Worm (Caenorhabditis elegans) whole organism, mixed stage, embryonic: ENCODE results near the gene xpd-1.

ENCODE experiments used
- bed-3 ChIP-seq: fragments of 200-800 bp; sonication (Bioruptor generic); optimal IDR thresholded peaks from 3 replicates; lab custom pipeline; 2018; ENCODE audit warnings: mild to moderate bottlenecking, missing genetic modification characterization, moderate library complexity, missing compliant biosample characterization
- blmp-1 ChIP-seq: fragments of 150-350 bp; optimal IDR thresholded peaks from 2 replicates; lab custom pipeline; 2014; ENCODE audit warnings: missing biosample characterization, missing genetic modification characterization
- ceh-39 ChIP-seq: fragments of 150-350 bp; optimal IDR thresholded peaks from 2 replicates; lab custom pipeline; 2014; ENCODE audit warnings: missing biosample characterization, missing genetic modification characterization
- ceh-43 ChIP-seq: fragments of 200-800 bp; sonication (Bioruptor generic); optimal IDR thresholded peaks from 2 replicates; lab custom pipeline; 2018; ENCODE audit warnings: mild to moderate bottlenecking, missing genetic modification characterization, moderate library complexity, missing compliant biosample characterization
- ceh-83 ChIP-seq: fragments of 200-800 bp; sonication (Bioruptor generic); optimal IDR thresholded peaks from 2 replicates; lab custom pipeline; 2018; ENCODE audit warnings: mild to moderate bottlenecking, missing genetic modification characterization, missing compliant biosample characterization
- ces-1 ChIP-seq: fragments of 150-350 bp; optimal IDR thresholded peaks from 2 replicates; lab custom pipeline; 2014; ENCODE audit warnings: missing biosample characterization, missing genetic modification reagents, missing genetic modification characterization
- cnd-1 ChIP-seq: fragments of 200-800 bp; sonication (Bioruptor generic); optimal IDR thresholded peaks from 2 replicates; lab custom pipeline; 2018; ENCODE audit warnings: mild to moderate bottlenecking, missing genetic modification characterization, missing compliant biosample characterization
- drap-1 ChIP-seq: fragments of 200-800 bp; sonication (Bioruptor generic); optimal IDR thresholded peaks from 3 replicates; lab custom pipeline; 2018; ENCODE audit warnings: mild to moderate bottlenecking, missing genetic modification characterization, missing compliant biosample characterization
- elt-3 ChIP-seq: fragments of 150-350 bp; optimal IDR thresholded peaks from 2 replicates; lab custom pipeline; 2014; ENCODE audit warnings: missing biosample characterization, missing genetic modification characterization
- flh-1 ChIP-seq: fragments of 200-800 bp; sonication (Bioruptor generic); optimal IDR thresholded peaks from 2 replicates; lab custom pipeline; 2018; ENCODE audit warnings: mild to moderate bottlenecking, missing genetic modification characterization, moderate library complexity, missing compliant biosample characterization
- ham-2 ChIP-seq: fragments of 200-800 bp; sonication (Bioruptor generic); optimal IDR thresholded peaks from 2 replicates; lab custom pipeline; 2018; ENCODE audit warnings: mild to moderate bottlenecking, missing genetic modification characterization, missing compliant biosample characterization
- hlh-1 ChIP-seq: fragments of 150-350 bp; optimal IDR thresholded peaks from 2 replicates; lab custom pipeline; 2014; ENCODE audit warnings: missing biosample characterization, missing genetic modification reagents, missing genetic modification characterization
- lin-32 ChIP-seq: fragments of 200-800 bp; sonication (Bioruptor generic); optimal IDR thresholded peaks from 2 replicates; lab custom pipeline; 2018; ENCODE audit warnings: mild to moderate bottlenecking, missing genetic modification characterization, missing compliant biosample characterization
- lsy-2 ChIP-seq: fragments of 150-350 bp; optimal IDR thresholded peaks from 2 replicates; lab custom pipeline; 2014; ENCODE audit warnings: missing biosample characterization, missing genetic modification characterization
- mab-5 ChIP-seq: fragments of 150-350 bp; optimal IDR thresholded peaks from 2 replicates; lab custom pipeline; 2014; ENCODE audit warnings: missing biosample characterization, missing genetic modification characterization
- mep-1 ChIP-seq: fragments of 150-350 bp; optimal IDR thresholded peaks from 2 replicates; lab custom pipeline; 2017; ENCODE audit warnings: missing biosample characterization, missing genetic modification reagents, missing genetic modification characterization, inconsistent platforms
- mls-2 ChIP-seq: sonication (generic microtip); optimal IDR thresholded peaks from 2 replicates; lab custom pipeline; 2016; ENCODE audit warnings: mild to moderate bottlenecking, missing genetic modification characterization, moderate library complexity, missing compliant biosample characterization
- nhr-12 ChIP-seq: fragments of 150-350 bp; optimal IDR thresholded peaks from 2 replicates; lab custom pipeline; 2014; ENCODE audit warnings: missing biosample characterization, missing genetic modification characterization
- nhr-2 ChIP-seq: fragments of 150-350 bp; optimal IDR thresholded peaks from 2 replicates; lab custom pipeline; 2014; ENCODE audit warnings: missing biosample characterization, missing genetic modification characterization
- nhr-237 ChIP-seq: fragments of 150-350 bp; optimal IDR thresholded peaks from 2 replicates; lab custom pipeline; 2014; ENCODE audit warnings: missing biosample characterization, missing genetic modification characterization
- nhr-28 ChIP-seq: fragments of 150-350 bp; optimal IDR thresholded peaks from 2 replicates; lab custom pipeline; 2014; ENCODE audit warnings: missing biosample characterization, missing genetic modification characterization
- pha-4 ChIP-seq: fragments of 150-350 bp; optimal IDR thresholded peaks from 2 replicates; lab custom pipeline; 2018; ENCODE audit warnings: missing biosample characterization, missing genetic modification reagents, missing genetic modification characterization
- sem-2 ChIP-seq: fragments of 200-800 bp; sonication (Bioruptor generic); optimal IDR thresholded peaks from 2 replicates; lab custom pipeline; 2018; ENCODE audit warnings: mild to moderate bottlenecking, missing genetic modification characterization, missing compliant biosample characterization
- snpc-4 ChIP-seq: fragments of 150-350 bp; optimal IDR thresholded peaks from 2 replicates; lab custom pipeline; 2014; ENCODE audit warnings: missing biosample characterization, missing genetic modification characterization
- sptf-1 ChIP-seq: sonication (generic microtip); optimal IDR thresholded peaks from 2 replicates; lab custom pipeline; 2017; ENCODE audit warnings: mild to moderate bottlenecking, missing genetic modification characterization, moderate library complexity, missing compliant biosample characterization
- tbx-8 ChIP-seq: fragments of 200-800 bp; sonication (Bioruptor generic); optimal IDR thresholded peaks from 2 replicates; lab custom pipeline; 2018; ENCODE audit warnings: mild to moderate bottlenecking, missing genetic modification characterization, moderate library complexity, missing compliant biosample characterization
- unc-120 ChIP-seq: sonication (generic microtip); optimal IDR thresholded peaks from 2 replicates; lab custom pipeline; 2017; ENCODE audit warnings: missing genetic modification characterization, missing compliant biosample characterization; ENCODE audit not compliant: poor library complexity, severe bottlenecking
- unc-39 ChIP-seq: fragments of 150-350 bp; optimal IDR thresholded peaks from 2 replicates; lab custom pipeline; 2014; ENCODE audit warnings: missing biosample characterization, missing genetic modification characterization
- unc-62 ChIP-seq: fragments of 150-350 bp; optimal IDR thresholded peaks from 2 replicates; lab custom pipeline; 2014; ENCODE audit warnings: missing biosample characterization, missing genetic modification reagents, missing genetic modification characterization
- zip-8 ChIP-seq: fragments of 150-350 bp; optimal IDR thresholded peaks from 2 replicates; lab custom pipeline; 2014; ENCODE audit warnings: missing biosample characterization, missing genetic modification characterization
- ztf-11 ChIP-seq: fragments of 150-350 bp; optimal IDR thresholded peaks from 2 replicates; lab custom pipeline; 2014; ENCODE audit warnings: missing biosample characterization, missing genetic modification characterization

xpd-1 gene

DNA sequence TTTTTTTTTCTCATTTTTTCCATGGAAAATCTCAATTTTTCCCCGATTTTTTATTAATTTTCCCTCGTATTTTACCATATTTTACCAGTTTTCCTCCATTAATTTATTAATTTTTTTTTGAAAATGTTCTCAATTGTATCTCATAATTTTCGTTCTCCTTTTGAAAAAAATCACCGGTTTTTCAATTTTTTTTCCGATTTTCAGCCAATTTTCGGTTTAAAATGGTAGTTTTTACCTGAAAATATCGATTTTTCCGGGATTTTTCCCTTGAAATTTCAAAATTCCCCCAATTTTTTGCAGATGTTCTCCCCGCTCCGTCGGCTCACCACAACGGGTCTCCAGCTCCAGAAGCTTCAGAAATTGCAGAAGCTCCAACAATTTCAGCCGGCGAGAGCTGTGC lies 18.9 kb downstream of the xpd-1 start, which contains the start of gene taco-1:
Gene taco-1, plus strand, starts transcription at position 301 of the 400 bp plus-strand sequence.
- TF ChIP-seq sptf-1 (tag; lab: Kevin White, UChicago) (no peak), ceh-43 (GFP tag; lab: Kevin White, UChicago) (no peak), nhr-12 (tag; lab: Kevin White, UChicago) (no peak), mls-2 (tag; lab: Kevin White, UChicago) (no peak), lsy-2 (tag; lab: Kevin White, UChicago) (no peak), ztf-11 (no peak)

DNA sequence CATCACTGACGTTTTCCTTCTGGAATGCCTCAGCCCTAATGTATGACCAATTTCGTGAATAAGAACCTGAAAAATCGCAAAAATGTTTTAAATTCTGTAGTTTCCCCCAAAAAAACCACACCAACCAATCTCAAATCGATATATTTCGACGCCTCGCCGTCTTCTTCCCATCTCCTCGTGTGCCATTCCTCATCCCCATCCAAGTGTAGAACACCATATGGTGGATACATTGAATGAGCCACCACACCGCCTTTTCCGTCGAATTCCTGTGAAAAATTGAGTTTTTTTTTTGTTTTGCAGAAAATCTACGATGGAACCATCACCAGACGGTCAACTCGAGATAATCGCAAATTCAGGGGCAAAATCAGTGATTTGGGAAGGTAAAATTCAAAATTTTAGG lies 27.4 kb downstream of the xpd-1 start, which contains the start of gene Y50D7A.1:
Gene Y50D7A.1, plus strand, starts transcription at position 301 of the 400 bp plus-strand sequence.
- no peak for TF ChIP-seq nhr-28 (tag; lab: Kevin White, UChicago)
- no peak for TF ChIP-seq blmp-1 (tag; lab: Kevin White, UChicago)
- no peak for TF ChIP-seq zip-8 (tag; lab: Kevin White, UChicago)
- TF ChIP-seq ceh-43 (GFP tag; lab: Kevin White, UChicago), result no peak
- TF ChIP-seq ceh-83 (GFP tag; lab: Kevin White, UChicago), result no peak
- TF ChIP-seq ham-2 (GFP tag; lab: Kevin White, UChicago), result no peak
- TF ChIP-seq mep-1 (tag; lab: Kevin White, UChicago), result no peak
- no peak for TF ChIP-seq snpc-4
- no peak for TF ChIP-seq elt-3
- TF ChIP-seq nhr-237 (tag; lab: Kevin White, UChicago), result no peak
- TF ChIP-seq mab-5, result no peak
- TF ChIP-seq ceh-39 (tag; lab: Kevin White, UChicago), result no peak
- TF ChIP-seq lin-32, result no peak
- TF ChIP-seq ztf-11, result no peak
- TF ChIP-seq, all 35 proteins: peak for 0

DNA sequence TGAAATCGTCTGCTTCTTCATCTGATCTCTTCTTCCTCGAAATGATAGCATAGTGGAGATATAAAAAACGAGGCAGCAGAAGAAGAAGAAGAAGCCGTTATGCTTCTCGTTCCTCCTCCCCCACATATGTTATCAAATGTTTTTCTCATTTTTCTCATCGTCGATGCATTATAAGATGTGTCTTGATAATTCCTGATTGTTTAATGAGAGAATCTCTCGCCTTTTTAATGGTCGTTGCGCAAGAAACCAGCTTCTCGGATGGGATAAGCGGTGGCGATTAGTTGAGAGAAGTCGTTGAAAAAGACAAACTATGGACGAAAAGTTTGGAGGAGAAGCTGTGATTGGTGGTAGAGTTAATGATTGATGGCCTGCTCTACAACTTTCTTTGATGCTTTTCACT lies 29.6 kb downstream of the xpd-1 start, which contains the start of gene Y50D7A.13:
Gene Y50D7A.13, minus strand, starts transcription at position 101 of the 400 bp plus-strand sequence.
- no peak for TF ChIP-seq flh-1 (GFP tag; lab: Kevin White, UChicago)
- TF ChIP-seq pha-4, result no peak
- TF ChIP-seq unc-39 (tag; lab: Kevin White, UChicago), result no peak
- TF ChIP-seq unc-62 (GFP tag; lab: Kevin White, UChicago), result no peak
- no peak for TF ChIP-seq nhr-28 (tag; lab: Kevin White, UChicago)
- no peak for TF ChIP-seq cnd-1 (tag; lab: Kevin White, UChicago)
- TF ChIP-seq nhr-2, result no peak
- no peak for TF ChIP-seq sem-2 (GFP tag; lab: Kevin White, UChicago)
- TF ChIP-seq zip-8 (tag; lab: Kevin White, UChicago), result no peak
- no peak for TF ChIP-seq nhr-237 (tag; lab: Kevin White, UChicago)
- TF ChIP-seq elt-3, result no peak
- no peak for TF ChIP-seq bed-3

DNA sequence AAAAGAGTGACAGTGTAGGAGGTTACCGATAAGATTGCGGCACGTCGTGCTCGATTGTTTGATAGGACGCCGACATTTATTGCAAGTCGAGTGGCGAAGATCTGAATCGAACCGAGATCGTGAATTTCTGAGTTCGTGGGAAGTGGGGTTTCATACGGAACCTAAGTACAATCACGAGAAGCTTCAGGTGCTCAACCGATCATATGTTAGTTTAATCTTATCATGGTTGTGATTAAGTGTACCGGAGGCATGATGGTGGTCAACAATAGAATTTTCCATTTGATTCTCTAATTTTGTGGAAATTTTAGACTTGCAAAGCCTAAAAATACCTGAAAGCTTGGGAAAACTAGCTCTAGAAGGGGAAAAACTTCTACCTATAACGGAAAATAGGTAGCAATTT lies 33.6 kb downstream of the xpd-1 start, which contains the start of gene ads-1:
Gene ads-1, minus strand, starts transcription at position 101 of the 400 bp plus-strand sequence.
- TF ChIP-seq snpc-4, result no peak
- no peak for TF ChIP-seq ceh-83 (GFP tag; lab: Kevin White, UChicago)
- TF ChIP-seq drap-1 (GFP tag; lab: Kevin White, UChicago), result no peak
- no peak for TF ChIP-seq ztf-11
- no peak for TF ChIP-seq ces-1 (GFP tag; lab: Kevin White, UChicago)
- TF ChIP-seq mls-2 (tag; lab: Kevin White, UChicago), result no peak
- TF ChIP-seq tbx-8 (GFP tag; lab: Kevin White, UChicago), result no peak
- TF ChIP-seq ceh-43 (GFP tag; lab: Kevin White, UChicago), result no peak
- no peak for TF ChIP-seq unc-120 (tag; lab: Kevin White, UChicago)
- TF ChIP-seq nhr-237 (tag; lab: Kevin White, UChicago), result no peak
- TF ChIP-seq nhr-2, result no peak
- no peak for TF ChIP-seq elt-3
- TF ChIP-seq lin-32, result no peak
- TF ChIP-seq, all 35 proteins: peak for 0

DNA sequence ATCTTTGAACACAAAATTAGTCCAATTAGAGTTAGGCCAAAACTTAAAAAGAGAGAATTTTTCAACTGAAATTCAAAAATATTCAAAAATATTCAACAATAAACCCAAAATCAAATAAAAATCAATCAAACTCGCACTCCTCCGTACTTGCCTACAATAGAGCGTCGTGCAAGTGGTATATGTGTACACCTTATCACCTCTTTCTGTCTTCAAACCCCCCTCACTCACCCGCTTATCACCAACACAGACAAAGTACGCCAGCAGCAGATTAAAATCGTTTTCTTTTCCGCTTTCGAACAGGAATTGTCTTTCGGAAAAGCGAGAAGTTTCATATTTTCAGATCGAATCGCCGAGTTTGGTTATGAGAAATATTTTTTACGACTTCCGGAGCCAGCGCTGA lies 34.3 kb downstream of the xpd-1 start:
- TF ChIP-seq cnd-1 (tag; lab: Kevin White, UChicago), result no peak
- TF ChIP-seq blmp-1 (tag; lab: Kevin White, UChicago), result no peak
- TF ChIP-seq nhr-12 (tag; lab: Kevin White, UChicago), result no peak
- TF ChIP-seq hlh-1 (tag; lab: Kevin White, UChicago), result no peak
- no peak for TF ChIP-seq sptf-1 (tag; lab: Kevin White, UChicago)
- no peak for TF ChIP-seq ceh-39 (tag; lab: Kevin White, UChicago)
- TF ChIP-seq, all 35 proteins: peak for 0
